Worm (Caenorhabditis elegans): Measurements from ENCODE around the gene R10H10.3.

DNA sequence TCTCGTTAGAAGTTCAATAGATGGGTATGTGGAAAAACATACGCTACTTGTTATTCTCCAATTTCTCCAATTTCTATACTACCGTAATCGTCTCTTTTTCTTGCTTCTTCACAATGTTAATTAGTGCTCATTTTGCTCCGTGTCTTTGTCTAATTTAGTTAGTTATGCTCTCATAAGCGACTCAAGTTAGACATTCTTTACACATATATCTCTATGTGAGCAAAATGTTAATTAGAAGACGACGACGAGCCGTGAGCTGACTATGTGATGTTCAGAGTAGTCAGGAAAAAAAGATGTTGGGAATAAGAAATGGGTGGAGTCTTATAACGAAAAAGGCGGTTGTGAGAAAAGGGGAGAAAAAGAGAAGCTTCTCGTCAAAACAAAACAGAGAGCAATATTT lies 40.8 kb upstream of the R10H10.3 start:
- TF ChIP-seq zfp-2 (tag; optimal IDR thresholded peaks at IDR 0.05) (no peak), tag-97 (GFP tag; IDR thresholded peaks at IDR 0.05) (no peak)

Measured in whole organism, L4 larva.